Worm (Caenorhabditis elegans): Measurements from ENCODE around the gene sre-43.

DNA sequence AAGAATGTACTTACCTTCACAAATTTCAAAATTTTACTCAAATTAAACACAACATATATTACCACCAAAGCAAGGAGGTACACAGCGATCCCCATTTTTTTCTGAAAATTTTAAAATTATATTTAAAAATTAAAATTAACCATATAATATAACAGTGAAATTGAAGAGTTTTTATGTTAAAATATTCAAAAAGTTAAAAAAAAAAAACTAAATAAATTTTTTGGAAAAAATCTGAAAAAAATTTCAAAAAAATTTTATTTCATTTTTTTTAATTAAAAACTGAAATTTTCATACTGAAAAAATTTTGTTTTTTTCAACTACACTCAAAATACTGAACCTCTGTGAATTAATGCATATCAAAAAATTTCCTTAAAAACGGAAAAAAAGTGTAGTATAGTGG, 48.0 kb upstream of the sre-43 start, which contains the start of gene cyp-37A1:
- TF ChIP-seq nhr-12 (tag; optimal IDR thresholded peaks at IDR 0.05) (no peak), zag-1 (tag; optimal IDR thresholded peaks at IDR 0.05) (no peak), lin-13 (GFP tag; optimal IDR thresholded peaks at IDR 0.05) (no peak), nhr-77 (tag; optimal IDR thresholded peaks at IDR 0.05) (no peak), nhr-25 (tag; optimal IDR thresholded peaks at IDR 0.05) (no peak), nhr-237 (tag; optimal IDR thresholded peaks at IDR 0.05) (no peak), fos-1 (tag; optimal IDR thresholded peaks at IDR 0.05) (no peak), egl-27 (tag; optimal IDR thresholded peaks at IDR 0.05) (no peak), ama-1 (optimal IDR thresholded peaks at IDR 0.05) (no peak), lsy-2 (tag; optimal IDR thresholded peaks at IDR 0.05) (no peak)
